Fruit fly (Drosophila melanogaster) Kc167 (cell line): Measurements from ENCODE around the gene Lcp65Af.

Experiments used
- Myc ChIP-seq: fragments of >200 bp; optimal IDR thresholded peaks from 2 replicates; lab custom pipeline; 2017; ENCODE audit warnings: missing external identifiers
- Sin3A ChIP-seq: fragments of >200 bp; optimal IDR thresholded peaks from 2 replicates; lab custom pipeline; 2018; ENCODE audit warnings: missing external identifiers
- h ChIP-seq: fragments of >200 bp; optimal IDR thresholded peaks from 3 replicates; lab custom pipeline; 2018; ENCODE audit warnings: missing external identifiers
- insv ChIP-seq: fragments of >200 bp; optimal IDR thresholded peaks from 3 replicates; lab custom pipeline; 2018; ENCODE audit warnings: missing external identifiers
- psq ChIP-seq: fragments of >200 bp; optimal IDR thresholded peaks from 2 replicates; lab custom pipeline; 2017; ENCODE audit warnings: missing external identifiers
- ttk ChIP-seq: sonication (Bioruptor generic); optimal IDR thresholded peaks from 2 replicates; lab custom pipeline; 2017; ENCODE audit warnings: missing external identifiers

The Lcp65Af gene

DNA sequence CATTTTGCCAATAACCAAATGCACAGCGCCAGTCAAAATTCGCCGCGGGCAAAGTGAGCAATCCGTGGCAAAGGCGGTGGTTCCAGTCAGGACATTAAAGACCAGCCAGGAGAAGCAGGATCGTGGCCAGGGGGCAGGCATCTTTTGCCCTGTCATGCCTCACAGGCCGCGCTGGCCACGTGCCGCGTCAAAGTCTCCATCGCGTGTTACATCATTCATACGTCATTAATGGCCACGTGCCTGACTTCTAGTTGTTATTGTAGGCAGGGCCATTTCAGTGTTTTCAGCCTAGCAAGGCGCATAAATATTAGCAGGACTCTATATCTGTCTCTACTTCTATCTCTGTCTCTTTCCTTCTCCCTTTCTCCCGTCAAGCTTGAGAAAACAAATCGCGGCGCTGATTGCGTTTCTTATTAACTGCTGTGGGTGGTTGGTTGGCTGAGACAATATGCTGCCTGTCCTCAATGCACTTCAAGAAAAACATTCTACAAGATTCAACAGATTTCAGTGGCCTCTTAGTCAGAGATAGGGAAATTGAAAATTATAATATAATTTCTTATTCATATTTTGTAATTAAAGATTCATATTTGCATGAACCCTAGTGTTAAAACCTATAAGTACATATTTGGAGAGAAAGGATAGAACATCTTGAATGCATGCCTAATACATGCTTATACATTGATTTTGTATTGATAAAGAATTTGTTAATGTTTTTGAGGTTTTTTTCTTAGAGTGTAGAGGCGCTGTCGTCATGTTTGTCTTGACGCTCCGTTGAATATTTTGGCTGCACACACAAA, 28.1 kb downstream of the Lcp65Af start:
- no peak for TF ChIP-seq ttk (lab: Kevin White, UChicago)
- no peak for TF ChIP-seq Myc (lab: Kevin White, UChicago)
- no peak for TF ChIP-seq psq (lab: Kevin White, UChicago)
- no peak for TF ChIP-seq Sin3A (lab: Kevin White, UChicago)
- TF ChIP-seq h: no peak
- TF ChIP-seq insv (lab: Kevin White, UChicago): no peak

DNA sequence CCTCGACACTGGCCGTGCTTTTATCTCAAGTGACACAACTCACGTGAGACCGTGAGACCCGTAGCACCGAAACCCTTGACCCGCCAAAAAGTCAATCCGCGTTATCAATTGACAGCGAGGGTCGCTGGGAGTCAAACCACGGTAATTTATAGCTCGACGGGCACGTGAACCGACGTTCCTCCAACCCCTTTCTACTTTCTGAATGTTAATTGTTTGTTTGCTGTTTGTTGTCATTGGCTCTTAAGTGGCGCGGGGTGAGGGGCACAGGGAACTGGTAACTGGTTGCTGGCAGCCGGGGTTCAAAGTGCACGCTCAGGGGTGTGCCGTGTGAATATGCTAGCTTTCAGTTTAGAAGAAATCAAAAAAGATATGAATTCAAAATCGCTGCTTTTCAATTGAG, 29.9 kb downstream of the Lcp65Af start:
- TF ChIP-seq Myc (lab: Kevin White, UChicago): no peak
- TF ChIP-seq insv (lab: Kevin White, UChicago): no peak
- TF ChIP-seq ttk (lab: Kevin White, UChicago): no peak

DNA sequence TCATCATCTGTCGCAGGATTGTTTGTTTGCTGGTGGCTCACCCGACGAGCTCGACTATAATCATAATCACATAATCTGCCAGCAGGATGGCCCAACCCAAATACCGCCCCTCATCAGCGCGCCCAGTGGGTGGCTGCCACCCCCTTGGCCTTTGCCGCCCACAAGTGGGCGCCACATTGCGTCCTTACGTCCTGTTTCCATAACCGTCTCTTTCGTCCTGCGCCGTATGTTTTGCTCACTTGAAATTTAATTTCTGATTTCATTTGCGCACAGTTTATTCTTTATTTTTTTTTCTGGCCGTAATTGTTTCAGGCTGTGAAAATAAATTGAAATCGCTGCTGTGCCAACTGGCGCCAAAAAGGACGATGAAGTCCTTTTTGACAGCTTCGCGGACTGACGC, 31.2 kb downstream of the Lcp65Af start:
- TF ChIP-seq Myc (lab: Kevin White, UChicago) (no peak), psq (lab: Kevin White, UChicago) (no peak), insv (lab: Kevin White, UChicago) (no peak)

DNA sequence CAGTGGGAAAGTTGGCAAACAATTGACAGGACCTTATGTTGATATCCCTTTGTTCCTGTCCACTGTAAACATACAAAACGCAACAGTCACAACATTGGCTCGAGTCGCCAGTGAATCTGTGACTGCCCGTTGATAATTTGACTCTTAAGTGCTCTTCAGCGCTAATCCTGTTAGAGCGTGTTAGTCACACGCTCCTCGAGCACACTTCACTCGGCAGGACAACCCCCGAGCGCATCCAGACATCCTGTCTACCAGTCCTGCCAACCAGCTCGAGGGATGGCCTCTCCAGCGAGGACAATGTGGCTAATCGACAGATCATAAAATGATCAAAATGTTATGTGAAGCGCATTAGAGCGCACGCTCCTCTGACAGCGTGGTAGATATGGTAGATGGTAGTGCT, 32.0 kb downstream of the Lcp65Af start:
- TF ChIP-seq psq (lab: Kevin White, UChicago) (no peak), h (no peak), Sin3A (lab: Kevin White, UChicago) (no peak), ttk (lab: Kevin White, UChicago) (no peak), Myc (lab: Kevin White, UChicago) (no peak), insv (lab: Kevin White, UChicago) (no peak)

DNA sequence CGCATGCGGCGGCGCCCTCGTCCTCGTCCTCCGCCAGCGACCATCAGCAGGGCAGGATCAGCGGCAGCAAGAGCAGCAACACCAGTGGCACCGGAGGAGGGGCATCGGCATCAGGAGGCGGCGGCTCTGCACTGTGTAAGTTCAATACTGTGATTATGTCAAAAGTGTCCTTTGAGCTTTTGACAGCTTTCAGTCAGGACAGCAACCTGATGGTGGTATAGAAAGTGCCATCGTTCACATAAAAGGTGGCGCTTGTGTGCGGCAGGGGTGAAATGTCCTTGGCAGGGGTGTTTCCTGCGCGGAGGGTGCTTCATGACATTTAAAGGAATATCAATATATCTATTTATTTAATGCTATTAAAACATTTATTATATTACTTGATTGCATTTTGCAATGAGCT, 32.9 kb downstream of the Lcp65Af start:
- TF ChIP-seq h: no peak
- TF ChIP-seq ttk (lab: Kevin White, UChicago): no peak
- TF ChIP-seq psq (lab: Kevin White, UChicago): no peak
- no peak for TF ChIP-seq insv (lab: Kevin White, UChicago)
- no peak for TF ChIP-seq Myc (lab: Kevin White, UChicago)
- TF ChIP-seq Sin3A (lab: Kevin White, UChicago): no peak

DNA sequence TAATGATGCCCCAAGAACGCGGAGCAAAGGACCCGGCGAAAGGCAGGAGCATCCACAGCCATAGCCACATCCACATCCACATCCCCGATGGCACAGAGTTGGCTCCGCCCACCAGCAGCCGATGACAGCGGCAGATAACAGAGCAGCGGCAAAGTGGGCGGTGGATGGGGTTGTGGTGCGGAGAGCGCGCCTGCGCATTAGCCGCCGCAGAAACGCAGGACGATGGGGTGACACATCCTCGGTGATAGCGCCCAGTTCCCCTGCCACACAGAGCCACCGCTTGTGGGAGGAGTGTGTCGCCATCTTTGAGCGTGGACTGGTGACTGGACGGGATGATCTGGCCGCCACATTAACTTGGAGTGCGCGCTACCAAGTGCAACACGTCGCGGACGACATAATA, 39.3 kb downstream of the Lcp65Af start, which contains the start of gene Ets65A:
TSS of gene Ets65A (plus strand) at position 348 of the 400 bp plus-strand sequence.
- TF ChIP-seq ttk (lab: Kevin White, UChicago) (no peak), Myc (lab: Kevin White, UChicago) (no peak), Sin3A (lab: Kevin White, UChicago) (no peak)

DNA sequence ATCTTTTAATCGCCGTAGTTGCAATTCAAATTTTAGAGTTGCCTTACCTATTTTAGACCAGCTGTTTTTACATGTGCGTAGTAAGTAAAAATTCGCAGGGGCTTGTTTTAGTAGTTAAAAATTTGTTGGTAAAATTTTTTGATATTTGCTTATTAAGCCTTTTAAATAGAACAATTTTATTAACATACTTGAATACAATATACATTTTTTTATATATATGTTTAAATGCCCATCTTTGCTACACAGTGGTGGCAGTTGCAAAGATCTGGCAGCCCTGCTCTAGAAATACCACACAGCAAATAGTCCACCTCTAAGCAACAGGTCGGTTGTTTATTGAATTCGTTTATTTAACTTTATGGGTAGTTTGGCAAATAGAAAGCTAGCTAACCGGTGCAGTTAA, 41.9 kb downstream of the Lcp65Af start, which contains the start of the genes CG10467 and loj:
TSS of gene CG10467 (minus strand) at position 51 of the 400 bp plus-strand sequence.
TSS of gene loj (plus strand) at position 291 of the 400 bp plus-strand sequence.
- TF ChIP-seq h: no peak

DNA sequence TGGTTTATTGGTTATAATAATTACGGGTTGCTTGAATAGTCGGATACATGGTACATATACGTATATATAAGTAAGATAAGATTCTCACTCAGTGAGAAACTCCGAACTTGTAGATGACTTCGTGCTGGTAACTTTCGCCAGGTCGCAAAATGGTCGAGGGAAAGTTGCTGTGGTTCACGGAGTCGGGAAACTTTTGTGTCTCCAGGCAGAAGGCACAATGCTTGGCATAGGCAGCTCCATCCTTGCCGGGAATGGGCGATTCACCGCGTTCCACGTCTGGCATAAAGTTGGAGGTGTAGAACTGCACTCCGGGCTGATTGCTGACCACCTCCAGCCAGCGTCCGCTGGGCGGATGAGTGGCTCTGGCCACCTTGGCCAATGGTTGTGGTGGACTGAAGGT, 43.4 kb downstream of the Lcp65Af start, which contains the start of gene CG10469:
TSS of gene CG10469 (minus strand) at position 101 of the 400 bp plus-strand sequence.
- TF ChIP-seq psq (lab: Kevin White, UChicago) (no peak), h (no peak), ttk (lab: Kevin White, UChicago) (no peak), insv (lab: Kevin White, UChicago) (no peak), Sin3A (lab: Kevin White, UChicago) (no peak), Myc (lab: Kevin White, UChicago) (no peak)
